Fruit fly (Drosophila melanogaster) whole organism, embryonic: Measurements from ENCODE around the gene Cyt-c-d.

Experiments used
- CG14667 ChIP-seq: fragments of 200-800 bp; sonication (Bioruptor generic); IDR thresholded peaks from 2 replicates; pipeline ENCODE4 v1.3.6; 2022; ENCODE audit warnings: missing biosample characterization, missing genetic modification characterization
- CG15073 ChIP-seq: fragments of 200-800 bp; sonication (Bioruptor generic); optimal IDR thresholded peaks from 2 replicates; lab custom pipeline; 2016; ENCODE audit warnings: missing biosample characterization, missing genetic modification characterization
- H15 ChIP-seq: fragments of 200-800 bp; sonication (Bioruptor generic); IDR thresholded peaks from 3 replicates; pipeline ENCODE4 v1.3.6; 2022; ENCODE audit warnings: missing biosample characterization, missing genetic modification characterization
- Jarid2 ChIP-seq: fragments of 200-800 bp; sonication (Bioruptor generic); optimal IDR thresholded peaks from 3 replicates; lab custom pipeline; 2017; ENCODE audit warnings: mild to moderate bottlenecking, missing biosample characterization, missing genetic modification reagents, missing genetic modification characterization
- zen2 ChIP-seq: fragments of 200-800 bp; sonication (Bioruptor generic); IDR thresholded peaks from 3 replicates; pipeline ENCODE4 v1.3.6; 2022; ENCODE audit warnings: missing biosample characterization, missing genetic modification characterization; ENCODE audit not compliant: partially characterized antibody

- TF ChIP-seq Jarid2 (no peak), H15 (GFP tag; lab: Robert Waterston, UW) (no peak), CG14667 (no peak), CG15073 (GFP tag; lab: Kevin White, UChicago) (no peak), zen2 (GFP tag; lab: Robert Waterston, UW) (no peak)
Observed at dm6 chr2L:16689800-16690618, 25.7 kb upstream of the Cyt-c-d start.
